Fruit fly (Drosophila melanogaster) whole organism, prepupa: ENCODE measurements around the gene Rsod.

Experiments used
- CG10669 ChIP-seq: fragments of 200-800 bp; sonication (Bioruptor generic); optimal IDR thresholded peaks from 3 replicates; lab custom pipeline; 2018; ENCODE audit warnings: missing biosample characterization, mild to moderate bottlenecking, missing genetic modification characterization, moderate library complexity
- CG15336 ChIP-seq: fragments of 200-800 bp; sonication (Bioruptor generic); IDR thresholded peaks from 2 replicates; pipeline ENCODE4 v1.3.6; 2022; ENCODE audit warnings: missing biosample characterization, missing genetic modification characterization
- CG3032 ChIP-seq: fragments of 200-800 bp; optimal IDR thresholded peaks from 2 replicates; lab custom pipeline; 2019; ENCODE audit warnings: missing biosample characterization, mild to moderate bottlenecking, missing genetic modification characterization, moderate library complexity
- CG31627 ChIP-seq: fragments of 200-800 bp; sonication (Bioruptor generic); optimal IDR thresholded peaks from 3 replicates; lab custom pipeline; 2016; ENCODE audit warnings: missing biosample characterization, missing genetic modification characterization
- CG32006 ChIP-seq: fragments of 200-800 bp; sonication (Bioruptor generic); optimal IDR thresholded peaks from 3 replicates; lab custom pipeline; 2017; ENCODE audit warnings: missing biosample characterization, mild to moderate bottlenecking, missing genetic modification characterization
- CG3919 ChIP-seq: fragments of 200-800 bp; sonication (Bioruptor generic); optimal IDR thresholded peaks from 3 replicates; lab custom pipeline; 2016; ENCODE audit warnings: missing biosample characterization, missing genetic modification characterization
- CG4318 ChIP-seq: fragments of 200-800 bp; sonication (Bioruptor generic); optimal IDR thresholded peaks from 3 replicates; lab custom pipeline; 2017; ENCODE audit warnings: missing biosample characterization, mild to moderate bottlenecking, missing genetic modification characterization
- CG6163 ChIP-seq: fragments of 200-800 bp; sonication (Bioruptor generic); IDR thresholded peaks from 3 replicates; pipeline ENCODE4 v1.3.6; 2022; ENCODE audit warnings: missing biosample characterization, missing genetic modification characterization
- CG6276 ChIP-seq: fragments of 200-800 bp; sonication (Bioruptor generic); optimal IDR thresholded peaks from 2 replicates; lab custom pipeline; 2017; ENCODE audit warnings: missing biosample characterization, mild to moderate bottlenecking, missing genetic modification characterization
- CG6808 ChIP-seq: fragments of 200-800 bp; sonication (Bioruptor generic); optimal IDR thresholded peaks from 3 replicates; lab custom pipeline; 2017; ENCODE audit warnings: missing biosample characterization, missing genetic modification characterization, mild to moderate bottlenecking, moderate library complexity, missing genetic modification reagents
- CG7368 ChIP-seq: fragments of 200-800 bp; sonication (Bioruptor generic); optimal IDR thresholded peaks from 3 replicates; lab custom pipeline; 2016; ENCODE audit warnings: missing biosample characterization, missing genetic modification characterization
- CG8119 ChIP-seq: fragments of 200-800 bp; sonication (Bioruptor generic); IDR thresholded peaks from 3 replicates; pipeline ENCODE4 v1.3.6; 2022; ENCODE audit warnings: missing biosample characterization, missing genetic modification characterization
- CG8319 ChIP-seq: fragments of 200-800 bp; sonication (Bioruptor generic); optimal IDR thresholded peaks from 3 replicates; lab custom pipeline; 2016; ENCODE audit warnings: missing biosample characterization, missing genetic modification characterization
- CG9139 ChIP-seq: fragments of 200-800 bp; sonication (Bioruptor generic); optimal IDR thresholded peaks from 3 replicates; lab custom pipeline; 2017; ENCODE audit warnings: missing biosample characterization, mild to moderate bottlenecking, missing genetic modification characterization
- Eip93F ChIP-seq: fragments of 200-800 bp; sonication (Bioruptor generic); optimal IDR thresholded peaks from 2 replicates; lab custom pipeline; 2016; ENCODE audit warnings: missing biosample characterization, mild to moderate bottlenecking, missing genetic modification characterization
- Ets96B ChIP-seq: fragments of 200-800 bp; optimal IDR thresholded peaks from 2 replicates; lab custom pipeline; 2019; ENCODE audit warnings: missing biosample characterization, mild to moderate bottlenecking, missing genetic modification characterization, moderate library complexity
- Gug ChIP-seq: fragments of 200-800 bp; sonication (Bioruptor generic); IDR thresholded peaks from 2 replicates; pipeline ENCODE4 v1.3.6; 2022; ENCODE audit warnings: missing biosample characterization, missing genetic modification characterization
- Hr38 ChIP-seq: sonication (Bioruptor generic); optimal IDR thresholded peaks from 2 replicates; lab custom pipeline; 2016; ENCODE audit warnings: missing biosample characterization, missing genetic modification characterization
- Hr39 ChIP-seq: fragments of 200-800 bp; sonication (Bioruptor generic); optimal IDR thresholded peaks from 2 replicates; lab custom pipeline; 2016; ENCODE audit warnings: missing biosample characterization, missing genetic modification characterization
- Lpt ChIP-seq: fragments of 200-800 bp; sonication (Bioruptor generic); optimal IDR thresholded peaks from 3 replicates; lab custom pipeline; 2016; ENCODE audit warnings: missing biosample characterization, missing genetic modification characterization
- Smox ChIP-seq: fragments of 200-800 bp; sonication (Bioruptor generic); optimal IDR thresholded peaks from 3 replicates; lab custom pipeline; 2016; ENCODE audit warnings: missing biosample characterization, missing genetic modification characterization
- Sox102F ChIP-seq: fragments of 200-800 bp; sonication (Bioruptor generic); optimal IDR thresholded peaks from 2 replicates; lab custom pipeline; 2016; ENCODE audit warnings: missing biosample characterization, mild to moderate bottlenecking, missing genetic modification characterization
- Sox14 ChIP-seq: fragments of 200-800 bp; sonication (Bioruptor generic); optimal IDR thresholded peaks from 3 replicates; lab custom pipeline; 2016; ENCODE audit warnings: missing biosample characterization, missing genetic modification characterization
- eg ChIP-seq: fragments of 200-800 bp; sonication (Bioruptor generic); IDR thresholded peaks from 3 replicates; pipeline ENCODE4 v1.3.6; 2022; ENCODE audit warnings: missing biosample characterization, missing genetic modification characterization
- esn ChIP-seq: fragments of 200-800 bp; sonication (Bioruptor generic); optimal IDR thresholded peaks from 2 replicates; lab custom pipeline; 2016; ENCODE audit warnings: missing biosample characterization, mild to moderate bottlenecking, missing genetic modification characterization, moderate library complexity
- fd85E ChIP-seq: fragments of 200-800 bp; sonication (Bioruptor generic); optimal IDR thresholded peaks from 3 replicates; lab custom pipeline; 2016; ENCODE audit warnings: missing biosample characterization, missing genetic modification characterization
- fkh ChIP-seq: fragments of 200-800 bp; sonication (Bioruptor generic); optimal IDR thresholded peaks from 3 replicates; lab custom pipeline; 2017; ENCODE audit warnings: missing biosample characterization, mild to moderate bottlenecking, missing genetic modification characterization, moderate library complexity
- pdm3 ChIP-seq: fragments of 200-800 bp; sonication (Bioruptor generic); optimal IDR thresholded peaks from 3 replicates; lab custom pipeline; 2016; ENCODE audit warnings: missing biosample characterization, missing genetic modification characterization
- spab ChIP-seq: fragments of 200-800 bp; sonication (Bioruptor generic); optimal IDR thresholded peaks from 2 replicates; lab custom pipeline; 2017; ENCODE audit warnings: missing biosample characterization, mild to moderate bottlenecking, missing genetic modification characterization, missing genetic modification reagents
- ss ChIP-seq, 2 experiments: fragments of 200-800 bp; sonication (Bioruptor generic); optimal IDR thresholded peaks; 2 replicates in 1 of 2; 3 replicates in 1 of 2; lab custom pipeline; 2017 to 2018; ENCODE audit warnings: mild to moderate bottlenecking in 2 of 2, missing biosample characterization in 2 of 2, missing genetic modification characterization in 2 of 2, moderate library complexity in 1 of 2
- svp ChIP-seq: fragments of 200-800 bp; sonication (Bioruptor generic); peaks from one replicate; lab custom pipeline; 2016; ENCODE audit warnings: missing biosample characterization, missing genetic modification characterization
- topi ChIP-seq: fragments of 200-800 bp; sonication (Bioruptor generic); optimal IDR thresholded peaks from 3 replicates; lab custom pipeline; 2016; ENCODE audit warnings: missing biosample characterization, missing genetic modification characterization

The Rsod gene

DNA sequence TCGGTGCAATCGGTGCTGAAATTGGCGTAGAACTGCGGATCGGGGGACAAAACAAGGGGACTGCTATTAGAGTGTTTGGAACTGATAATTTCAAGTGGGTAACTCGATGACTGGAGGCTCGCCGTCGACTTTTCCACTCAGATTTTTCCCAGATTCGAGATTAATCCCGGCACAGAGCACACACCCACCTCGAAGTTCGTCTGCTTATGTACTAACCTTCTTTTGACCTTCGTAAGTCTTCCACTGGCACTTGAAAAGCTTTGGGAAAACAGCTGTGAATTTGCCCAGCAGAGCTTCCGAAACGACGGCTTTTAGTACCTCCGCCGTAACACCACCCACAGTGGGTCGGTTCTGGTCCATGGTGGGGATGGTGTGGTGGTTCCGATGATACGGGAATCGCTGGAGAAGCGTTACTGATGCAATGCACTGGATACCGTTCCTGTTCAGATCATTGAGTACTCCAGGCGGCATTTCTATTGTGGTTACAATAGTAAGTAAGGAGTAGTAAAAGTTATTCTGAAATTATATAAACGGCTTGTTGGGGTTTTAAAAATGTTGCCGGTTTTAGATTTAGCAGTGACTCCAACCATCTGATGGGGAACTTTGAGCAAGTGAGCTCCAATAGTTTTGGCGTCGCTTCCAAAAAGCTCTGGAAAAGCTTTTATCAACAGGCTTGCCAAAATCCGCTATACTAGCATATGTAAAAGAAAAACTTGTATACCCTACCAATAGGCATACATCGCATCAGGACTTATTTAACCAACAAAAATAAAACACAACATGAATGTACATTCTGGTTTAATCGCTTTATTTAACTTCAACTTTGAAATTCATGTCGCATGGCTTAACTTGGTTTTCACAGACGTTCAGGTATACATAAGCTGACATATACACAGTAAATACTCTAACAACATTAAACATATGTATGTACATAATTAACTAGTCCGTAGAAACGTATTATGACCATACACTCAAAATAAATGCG, 36.7 kb downstream of the Rsod start, which contains the start of gene Tpi (continued):
- TF ChIP-seq CG6163 (GFP tag; lab: Robert Waterston, UW) (peak; percentile 66), CG7368 (GFP tag; lab: Kevin White, UChicago) (peak; percentile 16), Sox102F (peak; percentile 80), Lpt (GFP tag; lab: Kevin White, UChicago) (no peak), Eip93F (GFP tag; lab: Kevin White, UChicago) (no peak), CG4318 (GFP tag; lab: Kevin White, UChicago) (no peak), spab (GFP tag; lab: Kevin White, UChicago) (no peak), eg (GFP tag; lab: Robert Waterston, UW) (peak; percentile 72), ss (GFP tag; optimal IDR thresholded peaks at IDR 0.05; lab: Kevin White, UChicago) (no peak), CG31627 (GFP tag; lab: Kevin White, UChicago) (peak; percentile 59)

DNA sequence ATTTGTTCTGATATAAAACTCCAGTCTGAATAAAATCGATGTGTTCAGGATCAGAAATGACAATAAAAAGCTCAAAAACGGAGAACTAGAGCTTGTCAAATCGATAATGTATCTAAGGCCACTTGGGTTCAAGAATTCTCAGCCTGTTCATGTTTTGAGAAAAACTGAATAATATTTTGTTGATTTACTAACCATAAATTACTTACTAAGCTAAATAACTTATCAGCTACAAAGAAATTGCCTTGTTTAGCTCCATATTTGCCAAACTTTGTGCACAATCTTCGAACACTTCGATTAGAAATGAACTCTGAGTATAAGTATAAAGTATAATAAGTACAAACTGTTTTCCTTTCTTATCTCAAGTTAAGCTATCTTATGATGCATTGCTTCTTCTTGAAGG, 38.7 kb downstream of the Rsod start, which contains the start of gene CG31029:
CG31029 (minus strand) TSS at position 101 of the 400 bp plus-strand sequence.
- peak; percentile 15 for TF ChIP-seq svp
- TF ChIP-seq CG6808, result no peak
- TF ChIP-seq, all 60 proteins: peak for 1

DNA sequence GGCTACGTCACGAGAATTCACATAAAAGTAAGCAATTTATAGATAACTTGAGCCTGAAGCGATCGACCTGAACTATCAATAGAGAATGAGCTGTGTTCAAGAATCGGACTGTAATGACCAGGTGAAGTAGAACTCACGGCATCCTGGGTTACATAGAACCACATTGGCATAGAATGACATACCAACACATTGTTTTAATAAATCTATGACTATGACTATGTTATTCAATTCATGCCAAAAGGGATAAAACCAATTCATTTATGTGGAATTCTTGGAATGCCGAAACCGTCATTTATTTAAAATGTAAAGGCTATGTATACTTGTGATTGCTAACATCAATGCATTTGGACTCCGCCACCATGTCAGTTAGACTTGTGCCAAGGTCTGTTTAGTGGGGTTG, 42.0 kb downstream of the Rsod start, which contains the start of gene Ppi1:
Ppi1 (minus strand) TSS at position 101 of the 400 bp plus-strand sequence.
- TF ChIP-seq CG4318 (GFP tag; lab: Kevin White, UChicago), result no peak
- TF ChIP-seq, all 60 proteins: peak for 0

DNA sequence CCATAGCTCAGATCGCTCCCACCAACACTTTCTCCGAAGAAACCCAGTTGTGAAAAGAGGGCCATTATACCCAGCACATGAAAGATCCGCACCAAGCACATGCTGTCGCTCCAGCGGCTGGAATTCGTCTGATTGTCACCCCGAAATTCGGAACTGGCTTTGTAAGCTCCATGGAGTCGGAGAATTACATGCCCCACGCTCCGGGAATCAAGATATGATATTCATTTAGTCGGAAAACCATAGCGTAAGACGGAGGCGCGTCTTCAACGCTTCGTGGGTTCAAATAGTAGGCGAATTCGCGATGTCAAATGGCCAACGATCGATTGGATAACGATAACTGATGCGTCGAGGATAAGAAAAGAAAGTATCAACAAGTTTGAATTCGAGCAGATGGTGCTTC, 46.4 kb downstream of the Rsod start, which contains the start of gene CG45073:
CG45073 (minus strand) TSS at position 101 of the 400 bp plus-strand sequence.
- TF ChIP-seq Smox (no peak), CG15336 (GFP tag; lab: Robert Waterston, UW) (no peak), CG8119 (GFP tag; lab: Robert Waterston, UW) (no peak), ss (GFP tag; optimal IDR thresholded peaks at IDR 0.05; lab: Kevin White, UChicago) (no peak), Eip93F (GFP tag; lab: Kevin White, UChicago) (no peak), Ets96B (tag; lab: Kevin White, UChicago) (no peak), esn (GFP tag; lab: Kevin White, UChicago) (no peak), Sox102F (no peak), CG3032 (tag; lab: Kevin White, UChicago) (no peak), pdm3 (GFP tag; lab: Kevin White, UChicago) (no peak), topi (GFP tag; lab: Kevin White, UChicago) (no peak), CG6276 (GFP tag; lab: Kevin White, UChicago) (no peak), svp (no peak), fd85E (no peak), Gug (no peak), CG6163 (GFP tag; lab: Robert Waterston, UW) (no peak), Hr39 (GFP tag; lab: Kevin White, UChicago) (no peak), fkh (no peak), CG10669 (GFP tag; lab: Kevin White, UChicago) (no peak), Sox14 (GFP tag; lab: Kevin White, UChicago) (no peak)

DNA sequence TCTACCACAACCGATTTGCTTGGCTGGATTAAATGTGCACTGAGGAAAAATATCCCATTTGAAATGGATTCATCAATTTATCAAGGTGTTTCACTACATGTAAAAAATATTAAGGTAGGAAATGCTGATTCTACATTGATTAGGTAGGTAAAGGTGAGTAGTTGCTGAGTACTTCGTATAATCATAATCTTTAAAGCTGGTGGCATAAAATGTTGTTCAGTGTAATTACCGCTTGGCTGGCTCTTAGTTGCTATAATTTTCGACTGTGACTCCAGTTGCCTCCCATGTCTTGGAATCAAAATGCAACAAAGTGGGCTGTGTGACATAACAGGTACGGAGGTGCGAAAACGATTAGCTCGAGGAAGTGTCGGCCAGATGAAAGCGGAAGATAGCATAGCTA, 47.8 kb downstream of the Rsod start, which contains the start of gene CG45072:
CG45072 (minus strand) TSS at position 101 of the 400 bp plus-strand sequence.
- TF ChIP-seq Eip93F (GFP tag; lab: Kevin White, UChicago) (no peak), CG32006 (GFP tag; lab: Kevin White, UChicago) (no peak), CG4318 (GFP tag; lab: Kevin White, UChicago) (no peak), CG8319 (GFP tag; lab: Kevin White, UChicago) (no peak), CG3919 (GFP tag; lab: Kevin White, UChicago) (no peak), fkh (no peak), CG6276 (GFP tag; lab: Kevin White, UChicago) (no peak), CG9139 (GFP tag; lab: Kevin White, UChicago) (no peak), eg (GFP tag; lab: Robert Waterston, UW) (no peak), Hr38 (GFP tag; lab: Kevin White, UChicago) (no peak)
